Worm (Caenorhabditis elegans): ENCODE results near the gene dhs-27.

DNA sequence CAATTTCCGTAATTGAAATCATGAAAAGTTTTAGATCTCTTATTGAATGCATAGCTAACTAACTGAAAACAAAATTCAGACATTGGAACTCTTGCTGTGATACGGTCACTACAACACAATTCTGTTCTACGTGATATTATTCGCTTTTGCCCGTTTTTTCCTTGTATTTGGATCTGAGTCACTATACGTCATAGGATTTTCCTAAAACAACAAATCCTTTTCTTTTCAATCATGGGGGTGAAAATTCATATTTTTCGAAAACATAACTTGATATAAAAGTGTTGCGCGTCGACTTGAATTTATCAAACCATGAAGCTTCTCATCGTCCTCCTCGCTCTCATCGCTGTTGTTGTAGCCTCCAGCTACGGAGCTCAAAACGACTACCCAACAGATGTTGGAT is 31.5 kb upstream of the dhs-27 start, which contains the start of gene ZK813.1:
- TF ChIP-seq flt-1 (GFP tag; IDR thresholded peaks at IDR 0.05) (no peak), ama-1 (optimal IDR thresholded peaks at IDR 0.05) (no peak), pes-1 (GFP tag; IDR thresholded peaks at IDR 0.05) (no peak), B0310.2 (tag; optimal IDR thresholded peaks at IDR 0.05) (no peak), tbx-11 (GFP tag; IDR thresholded peaks at IDR 0.05) (no peak), tbx-37 (GFP tag; conservative IDR thresholded peaks at IDR 0.05) (no peak), aly-1 (tag; optimal IDR thresholded peaks at IDR 0.05) (no peak), hmbx-1 (tag; optimal IDR thresholded peaks at IDR 0.05) (no peak), ceh-13 (GFP tag; optimal IDR thresholded peaks at IDR 0.05) (no peak), ceh-36 (tag; optimal IDR thresholded peaks at IDR 0.05) (no peak)
